Worm (Caenorhabditis elegans): ENCODE results near the gene F52B10.3.

ce11 chrX:2946508-2947005 is 48.4 kb upstream of the F52B10.3 start, which contains the start of the genes Y41G9A.10 and Y41G9A.5:
- TF ChIP-seq hrde-1 (tag; optimal IDR thresholded peaks at IDR 0.05; ENCODE audit: borderline replicate concordance) (no peak), rec-8 (tag; optimal IDR thresholded peaks at IDR 0.05) (no peak), zfh-2 (GFP tag; conservative IDR thresholded peaks at IDR 0.05) (no peak), ztf-18 (tag; optimal IDR thresholded peaks at IDR 0.05) (no peak)

All from whole organism, young adult.